Fruit fly (Drosophila melanogaster) whole organism, embryonic: ENCODE measurements around the gene CG14402.

Experiments
- C15 ChIP-seq: fragments of 200-800 bp; sonication (Bioruptor generic); IDR thresholded peaks from 3 replicates; pipeline ENCODE4 v1.3.6; 2022; ENCODE audit warnings: missing biosample characterization, missing genetic modification characterization
- CG10274 ChIP-seq: fragments of 200-800 bp; sonication (Bioruptor generic); optimal IDR thresholded peaks from 3 replicates; lab custom pipeline; 2017; ENCODE audit warnings: missing biosample characterization, mild to moderate bottlenecking, missing genetic modification characterization
- CG11695 ChIP-seq: fragments of 200-800 bp; sonication (Bioruptor generic); IDR thresholded peaks from 3 replicates; pipeline ENCODE4 v1.3.6; 2022; ENCODE audit warnings: missing biosample characterization, missing genetic modification characterization
- CG15514 ChIP-seq: fragments of 200-800 bp; sonication (Bioruptor generic); optimal IDR thresholded peaks from 3 replicates; lab custom pipeline; 2017; ENCODE audit warnings: missing biosample characterization, missing genetic modification characterization, mild to moderate bottlenecking, moderate library complexity, missing genetic modification reagents
- CG1602 ChIP-seq: fragments of 200-800 bp; sonication (Bioruptor generic); optimal IDR thresholded peaks from 3 replicates; lab custom pipeline; 2016; ENCODE audit warnings: missing biosample characterization, missing genetic modification characterization
- CG1647 ChIP-seq: fragments of 200-800 bp; sonication (Bioruptor generic); optimal IDR thresholded peaks from 3 replicates; lab custom pipeline; 2016; ENCODE audit warnings: missing biosample characterization, missing genetic modification characterization
- CG16863 ChIP-seq: fragments of 200-800 bp; sonication (Bioruptor generic); optimal IDR thresholded peaks from 3 replicates; lab custom pipeline; 2016; ENCODE audit warnings: missing biosample characterization, missing genetic modification characterization
- CG17359 ChIP-seq: fragments of 200-800 bp; sonication (Bioruptor generic); optimal IDR thresholded peaks from 3 replicates; lab custom pipeline; 2018; ENCODE audit warnings: missing biosample characterization, mild to moderate bottlenecking, missing genetic modification characterization, moderate library complexity
- CG17912 ChIP-seq: fragments of 200-800 bp; sonication (Bioruptor generic); optimal IDR thresholded peaks from 2 replicates; lab custom pipeline; 2018; ENCODE audit warnings: missing biosample characterization, mild to moderate bottlenecking, missing genetic modification characterization
- CG18262 ChIP-seq: fragments of 200-800 bp; optimal IDR thresholded peaks from 3 replicates; lab custom pipeline; 2019; ENCODE audit warnings: missing biosample characterization, mild to moderate bottlenecking, missing genetic modification characterization, moderate library complexity
- CG4360 ChIP-seq: fragments of 200-800 bp; sonication (Bioruptor generic); IDR thresholded peaks from 2 replicates; pipeline ENCODE4 v1.3.6; 2022; ENCODE audit warnings: missing biosample characterization, missing genetic modification characterization
- CG43689 ChIP-seq: fragments of 200-800 bp; sonication (Bioruptor generic); IDR thresholded peaks from 2 replicates; pipeline ENCODE4 v1.3.6; 2022; ENCODE audit warnings: missing biosample characterization, missing genetic modification characterization
- CG7271 ChIP-seq: fragments of 200-800 bp; sonication (Bioruptor generic); optimal IDR thresholded peaks from 2 replicates; lab custom pipeline; 2018; ENCODE audit warnings: missing biosample characterization, mild to moderate bottlenecking, missing genetic modification characterization, moderate library complexity
- CG8290 ChIP-seq, 3 experiments: fragments of 200-800 bp; sonication (Bioruptor generic); optimal IDR thresholded peaks; 2 replicates each; lab custom pipeline; 2016 to 2019; ENCODE audit warnings: missing biosample characterization in 3 of 3, missing genetic modification characterization in 3 of 3, mild to moderate bottlenecking in 2 of 3, moderate library complexity in 1 of 3
- CG8388 ChIP-seq: fragments of 200-800 bp; sonication (Bioruptor generic); optimal IDR thresholded peaks from 2 replicates; lab custom pipeline; 2019; ENCODE audit warnings: missing biosample characterization, mild to moderate bottlenecking, missing genetic modification characterization, moderate library complexity
- CG8765 ChIP-seq: fragments of 200-800 bp; sonication (Bioruptor generic); IDR thresholded peaks from 2 replicates; pipeline ENCODE4 v1.3.6; 2022; ENCODE audit warnings: missing biosample characterization, missing genetic modification characterization
- CG9797 ChIP-seq: fragments of 200-800 bp; sonication (Bioruptor generic); optimal IDR thresholded peaks from 3 replicates; lab custom pipeline; 2018; ENCODE audit warnings: missing biosample characterization, mild to moderate bottlenecking, missing genetic modification characterization
- ERR ChIP-seq: fragments of 200-800 bp; sonication (Bioruptor generic); optimal IDR thresholded peaks from 2 replicates; lab custom pipeline; 2016; ENCODE audit warnings: missing biosample characterization, missing genetic modification characterization
- Elba2 ChIP-seq: fragments of 200-800 bp; sonication (Bioruptor generic); optimal IDR thresholded peaks from 3 replicates; lab custom pipeline; 2016; ENCODE audit warnings: missing biosample characterization, missing genetic modification characterization
- Ets65A ChIP-seq: fragments of 200-800 bp; sonication (Bioruptor generic); peaks from one replicate; lab custom pipeline; 2016; ENCODE audit warnings: missing biosample characterization, missing genetic modification characterization
- Gug ChIP-seq: fragments of 200-800 bp; sonication (Bioruptor generic); IDR thresholded peaks from 4 replicates; pipeline ENCODE4 v1.3.6; 2022; ENCODE audit warnings: missing biosample characterization, missing genetic modification characterization
- H2.0 ChIP-seq: fragments of 200-800 bp; sonication (Bioruptor generic); IDR thresholded peaks from 2 replicates; pipeline ENCODE4 v1.3.6; 2022; ENCODE audit warnings: missing biosample characterization, missing genetic modification characterization
- HLH4C ChIP-seq: fragments of 200-800 bp; sonication (Bioruptor generic); IDR thresholded peaks from 3 replicates; pipeline ENCODE4 v1.3.6; 2022; ENCODE audit warnings: missing biosample characterization, missing genetic modification characterization; ENCODE audit not compliant: partially characterized antibody
- HmgD ChIP-seq: fragments of 200-800 bp; sonication (Bioruptor generic); optimal IDR thresholded peaks from 3 replicates; lab custom pipeline; 2016; ENCODE audit warnings: missing biosample characterization, missing genetic modification characterization
- HmgZ ChIP-seq: fragments of 200-800 bp; sonication (Bioruptor generic); optimal IDR thresholded peaks from 2 replicates; lab custom pipeline; 2018; ENCODE audit warnings: missing biosample characterization, mild to moderate bottlenecking, missing genetic modification characterization
- Hr51 ChIP-seq, 2 experiments: fragments of 200-800 bp; sonication (Bioruptor generic); optimal IDR thresholded peaks; 2 replicates in 1 of 2; 3 replicates in 1 of 2; lab custom pipeline; 2016 to 2018; ENCODE audit warnings: missing biosample characterization in 2 of 2, missing genetic modification characterization in 2 of 2, mild to moderate bottlenecking in 1 of 2, moderate library complexity in 1 of 2
- Kr ChIP-seq: fragments of 200-800 bp; sonication (Bioruptor generic); optimal IDR thresholded peaks from 2 replicates; lab custom pipeline; 2017; ENCODE audit warnings: missing biosample characterization, mild to moderate bottlenecking, missing genetic modification characterization
- Lim3 ChIP-seq: fragments of 200-800 bp; sonication (Bioruptor generic); IDR thresholded peaks from 2 replicates; pipeline ENCODE4 v1.3.6; 2022; ENCODE audit warnings: missing biosample characterization, missing genetic modification characterization
- Pdp1 ChIP-seq, 2 experiments: fragments of 200-800 bp; sonication (Bioruptor generic); optimal IDR thresholded peaks; 3 replicates each; lab custom pipeline; 2016; ENCODE audit warnings: missing biosample characterization in 2 of 2, missing genetic modification characterization in 2 of 2, mild to moderate bottlenecking in 1 of 2, moderate library complexity in 1 of 2
- Side ChIP-seq: fragments of 200-800 bp; sonication (Bioruptor generic); optimal IDR thresholded peaks from 2 replicates; lab custom pipeline; 2016; ENCODE audit warnings: missing biosample characterization, missing genetic modification characterization
- Spps ChIP-seq: fragments of 200-800 bp; sonication (Bioruptor generic); optimal IDR thresholded peaks from 2 replicates; lab custom pipeline; 2018; ENCODE audit warnings: missing biosample characterization, mild to moderate bottlenecking, missing genetic modification characterization
- Ssrp ChIP-seq: fragments of 200-800 bp; sonication (Bioruptor generic); optimal IDR thresholded peaks from 2 replicates; lab custom pipeline; 2018; ENCODE audit warnings: missing biosample characterization, mild to moderate bottlenecking, missing genetic modification characterization, moderate library complexity
- Xbp1 ChIP-seq: fragments of 200-800 bp; sonication (Bioruptor generic); optimal IDR thresholded peaks from 3 replicates; lab custom pipeline; 2016; ENCODE audit warnings: missing biosample characterization, mild to moderate bottlenecking, missing genetic modification characterization
- ab ChIP-seq: fragments of 200-800 bp; sonication (Bioruptor generic); optimal IDR thresholded peaks from 2 replicates; lab custom pipeline; 2016; ENCODE audit warnings: missing biosample characterization, missing genetic modification characterization
- abd-A ChIP-seq: fragments of 200-800 bp; sonication (Bioruptor generic); optimal IDR thresholded peaks from 3 replicates; lab custom pipeline; 2019; ENCODE audit warnings: missing biosample characterization, mild to moderate bottlenecking, missing genetic modification characterization, moderate library complexity
- ato ChIP-seq: fragments of 200-800 bp; sonication (Bioruptor generic); IDR thresholded peaks from 2 replicates; pipeline ENCODE4 v1.3.6; 2022; ENCODE audit warnings: missing biosample characterization, missing genetic modification characterization; ENCODE audit not compliant: partially characterized antibody
- br ChIP-seq: fragments of >200 bp; optimal IDR thresholded peaks from 2 replicates; lab custom pipeline; 2017
- cad ChIP-seq: fragments of >200 bp; optimal IDR thresholded peaks from 2 replicates; lab custom pipeline; 2017; ENCODE audit warnings: missing biosample characterization, missing genetic modification characterization
- caup ChIP-seq: fragments of 200-800 bp; sonication (Bioruptor generic); optimal IDR thresholded peaks from 3 replicates; lab custom pipeline; 2017; ENCODE audit warnings: missing biosample characterization, mild to moderate bottlenecking, missing genetic modification characterization, moderate library complexity; ENCODE audit not compliant: severe bottlenecking
- grau ChIP-seq: fragments of 200-800 bp; optimal IDR thresholded peaks from 3 replicates; lab custom pipeline; 2019; ENCODE audit warnings: missing biosample characterization, mild to moderate bottlenecking, missing genetic modification characterization, moderate library complexity
- klu ChIP-seq: fragments of 200-800 bp; sonication (Bioruptor generic); IDR thresholded peaks from 2 replicates; pipeline ENCODE4 v1.3.6; 2022; ENCODE audit warnings: missing biosample characterization, missing genetic modification characterization
- pros ChIP-seq: fragments of 200-800 bp; sonication (Bioruptor generic); optimal IDR thresholded peaks from 3 replicates; lab custom pipeline; 2019; ENCODE audit warnings: missing biosample characterization, mild to moderate bottlenecking, missing genetic modification characterization, moderate library complexity
- shn ChIP-seq: fragments of 200-800 bp; sonication (Bioruptor generic); optimal IDR thresholded peaks from 3 replicates; lab custom pipeline; 2016; ENCODE audit warnings: missing biosample characterization, missing genetic modification characterization
- slbo ChIP-seq: fragments of 200-800 bp; sonication (Bioruptor generic); IDR thresholded peaks from 2 replicates; pipeline ENCODE4 v1.3.6; 2022; ENCODE audit warnings: missing biosample characterization, missing genetic modification characterization
- stc ChIP-seq: fragments of 200-800 bp; sonication (Bioruptor generic); IDR thresholded peaks from 2 replicates; pipeline ENCODE4 v1.3.6; 2022; ENCODE audit warnings: missing biosample characterization, missing genetic modification characterization
- toy ChIP-seq: fragments of 200-800 bp; sonication (Bioruptor generic); IDR thresholded peaks from 2 replicates; pipeline ENCODE4 v1.3.6; 2022; ENCODE audit warnings: missing biosample characterization, missing genetic modification characterization
- twi ChIP-seq: fragments of 200-800 bp; optimal IDR thresholded peaks from 2 replicates; lab custom pipeline; 2019; ENCODE audit warnings: missing biosample characterization, mild to moderate bottlenecking, missing genetic modification characterization, moderate library complexity
- vfl ChIP-seq: fragments of 200-800 bp; sonication (Bioruptor generic); optimal IDR thresholded peaks from 2 replicates; lab custom pipeline; 2016; ENCODE audit warnings: missing biosample characterization, missing genetic modification characterization
- zen2 ChIP-seq: fragments of 200-800 bp; sonication (Bioruptor generic); IDR thresholded peaks from 3 replicates; pipeline ENCODE4 v1.3.6; 2022; ENCODE audit warnings: missing biosample characterization, missing genetic modification characterization; ENCODE audit not compliant: partially characterized antibody

Gene CG14402

DNA sequence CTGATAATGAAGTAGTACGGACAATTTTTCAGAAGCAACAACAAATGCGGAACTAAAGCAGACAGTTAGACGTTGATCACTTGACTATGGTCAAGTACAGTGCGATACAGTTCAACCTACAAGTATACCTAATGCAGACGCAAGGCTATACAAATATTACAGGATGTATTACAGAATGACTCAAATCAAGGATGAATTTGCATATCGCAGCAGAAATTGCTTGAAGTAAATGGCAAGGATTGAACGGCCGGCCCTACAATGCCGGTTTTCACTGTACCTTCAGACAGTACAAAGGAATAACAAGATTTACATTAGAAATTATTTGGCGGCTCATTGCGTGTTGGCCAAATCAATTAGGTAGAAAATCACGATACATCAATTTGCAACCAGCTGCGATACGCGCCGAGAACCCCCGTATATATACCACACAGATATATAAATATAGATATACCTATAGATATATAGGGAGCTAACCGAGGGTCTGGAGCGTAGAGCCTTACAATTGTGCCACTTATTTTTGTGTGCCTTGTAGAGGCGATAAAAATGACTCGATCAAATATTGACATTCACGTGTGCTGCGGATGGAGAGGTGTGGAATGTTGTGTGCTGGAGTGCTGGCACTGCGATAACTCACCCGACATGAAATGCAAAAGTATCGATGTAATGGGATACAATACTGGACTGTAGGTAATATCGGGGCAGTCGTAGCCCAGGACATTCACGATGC, 32.4 kb downstream of the CG14402 start (continued):
- TF ChIP-seq CG11695 (GFP tag; lab: Robert Waterston, UW) (peak; percentile 44; the same call in 1 of the 3 replicates), CG1647 (GFP tag; lab: Kevin White, UChicago) (peak; percentile 32), Side (no peak), pros (GFP tag; lab: Kevin White, UChicago) (no peak), CG8290 (GFP tag; optimal IDR thresholded peaks at IDR 0.05; lab: Kevin White, UChicago) (no peak), CG8290 (tag; optimal IDR thresholded peaks at IDR 0.05; lab: Kevin White, UChicago) (peak in 1 of 2 experiments; percentile 90), slbo (peak; percentile 91), CG17359 (peak; percentile 26), CG18262 (peak; percentile 13), CG9797 (GFP tag; lab: Kevin White, UChicago) (no peak), ERR (GFP tag; lab: Kevin White, UChicago) (peak; percentile 50), twi (no peak), HLH4C (GFP tag; lab: Robert Waterston, UW) (no peak), Spps (tag; lab: Kevin White, UChicago) (no peak), CG17912 (no peak), CG4360 (GFP tag; lab: Robert Waterston, UW) (no peak), Pdp1 (GFP tag; optimal IDR thresholded peaks at IDR 0.05; lab: Kevin White, UChicago) (peak; percentile 64 to 72), ab (GFP tag; lab: Kevin White, UChicago) (no peak), Hr51 (GFP tag; optimal IDR thresholded peaks at IDR 0.05; lab: Kevin White, UChicago) (peak in 1 of 2 experiments; percentile 36), grau (tag; lab: Kevin White, UChicago) (peak; percentile 90), zen2 (GFP tag; lab: Robert Waterston, UW) (no peak), cad (GFP tag; lab: Kevin White, UChicago) (no peak), CG15514 (GFP tag; lab: Kevin White, UChicago) (peak; percentile 47), HmgZ (tag; lab: Kevin White, UChicago) (no peak), H2.0 (GFP tag; lab: Robert Waterston, UW) (no peak), Ssrp (tag; lab: Kevin White, UChicago) (peak; percentile 16), toy (GFP tag; lab: Robert Waterston, UW) (peak; percentile 61; the same call in 1 of the 2 replicates), CG8388 (GFP tag; lab: Kevin White, UChicago) (peak; percentile 18), CG10274 (no peak), caup (GFP tag; lab: Kevin White, UChicago) (peak; percentile 46), Lim3 (no peak), Elba2 (GFP tag; lab: Kevin White, UChicago) (no peak), stc (GFP tag; lab: Robert Waterston, UW) (no peak; the same call in 1 of the 2 replicates), klu (GFP tag; lab: Robert Waterston, UW) (0 out of 2 replicates have a peak, but pooled peaks have one; percentile 49), br (lab: Kevin White, UChicago) (no peak), vfl (GFP tag; lab: Kevin White, UChicago) (no peak), Gug (GFP tag; lab: Robert Waterston, UW) (peak; percentile 78; the same call in 3 of the 4 replicates), shn (GFP tag; lab: Kevin White, UChicago) (no peak), CG16863 (GFP tag; lab: Kevin White, UChicago) (peak; percentile 17), Kr (no peak), HmgD (GFP tag; lab: Kevin White, UChicago) (no peak), Xbp1 (GFP tag; lab: Kevin White, UChicago) (peak; percentile 50), CG1602 (GFP tag; lab: Kevin White, UChicago) (no peak), abd-A (tag; lab: Kevin White, UChicago) (no peak), CG43689 (GFP tag; lab: Robert Waterston, UW) (0 out of 2 replicates have a peak, but pooled peaks have one; percentile 17), C15 (GFP tag; lab: Robert Waterston, UW) (0 out of 3 replicates have a peak, but pooled peaks have one; percentile 67), CG8765 (GFP tag; lab: Robert Waterston, UW) (peak; percentile 36; the same call in 1 of the 2 replicates), CG7271 (tag; lab: Kevin White, UChicago) (no peak), Ets65A (GFP tag; lab: Kevin White, UChicago) (peak; percentile 95), ato (GFP tag; lab: Robert Waterston, UW) (no peak)
